Worm (Caenorhabditis elegans): ENCODE data around the gene W06F12.2.

W06F12.2 gene

ce11 chrIII:13697822-13698221 is 33.7 kb downstream of the W06F12.2 start:
- TF ChIP-seq egl-43 (GFP tag; IDR thresholded peaks at IDR 0.05), result peak; percentile 40; the same call in 1 of the 2 replicates
- TF ChIP-seq nhr-10 (tag; optimal IDR thresholded peaks at IDR 0.05), result no peak
- peak; percentile 43 for TF ChIP-seq mep-1 (tag; optimal IDR thresholded peaks at IDR 0.05)
- no peak for TF ChIP-seq zip-2 (tag; optimal IDR thresholded peaks at IDR 0.05)
- TF ChIP-seq hlh-30 (tag; optimal IDR thresholded peaks at IDR 0.05; ENCODE audit: insufficient read depth), result peak; percentile 41
- TF ChIP-seq fkh-10 (GFP tag; optimal IDR thresholded peaks at IDR 0.05), result peak; percentile 8
- peak in 1 of 2 experiments; percentile 29 for TF ChIP-seq mdl-1 (tag; optimal IDR thresholded peaks at IDR 0.05)
- peak; percentile 60 for TF ChIP-seq hmg-1.1 (GFP tag; IDR thresholded peaks at IDR 0.05)
- 0 out of 2 replicates have a peak, but pooled peaks have one; percentile 11 for TF ChIP-seq ctbp-1 (GFP tag; IDR thresholded peaks at IDR 0.05)
- TF ChIP-seq rbr-2 (tag; optimal IDR thresholded peaks at IDR 0.05), result peak; percentile 5
- peak; percentile 75 for TF ChIP-seq set-16 (GFP tag; IDR thresholded peaks at IDR 0.05)
- peak in 1 of 2 experiments; percentile 2 for TF ChIP-seq daf-16 (GFP tag; optimal IDR thresholded peaks at IDR 0.05)
- TF ChIP-seq daf-16 (tag; optimal IDR thresholded peaks at IDR 0.05), result no peak
- TF ChIP-seq zip-11 (GFP tag; IDR thresholded peaks at IDR 0.05), result no peak
- TF ChIP-seq Y48G9A.11 (GFP tag; IDR thresholded peaks at IDR 0.05), result no peak

DNA sequence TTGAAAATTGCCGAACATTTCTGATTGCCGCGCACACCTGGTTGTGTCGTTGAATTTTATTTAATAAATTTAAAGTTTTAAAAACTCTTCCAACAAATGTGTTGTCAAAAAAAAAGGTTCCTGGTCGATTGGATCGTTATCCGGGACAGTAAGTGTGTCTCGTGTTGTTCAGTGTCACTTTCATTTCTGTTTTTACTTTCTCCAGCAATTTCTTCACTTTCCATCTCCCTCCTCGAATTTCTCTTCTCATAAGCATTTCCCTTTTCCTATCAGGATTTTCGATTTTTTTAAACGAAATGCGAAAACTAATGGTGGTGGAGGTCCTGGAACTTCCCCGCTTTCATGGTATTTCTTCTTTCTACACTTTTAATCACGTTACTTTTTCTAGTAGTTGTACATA is 35.9 kb downstream of the W06F12.2 start:
- no peak for TF ChIP-seq hlh-30 (tag; optimal IDR thresholded peaks at IDR 0.05; ENCODE audit: insufficient read depth)
- TF ChIP-seq aha-1 (tag), result peak; percentile 44
- TF ChIP-seq R02D3.7 (tag; optimal IDR thresholded peaks at IDR 0.05), result no peak

DNA sequence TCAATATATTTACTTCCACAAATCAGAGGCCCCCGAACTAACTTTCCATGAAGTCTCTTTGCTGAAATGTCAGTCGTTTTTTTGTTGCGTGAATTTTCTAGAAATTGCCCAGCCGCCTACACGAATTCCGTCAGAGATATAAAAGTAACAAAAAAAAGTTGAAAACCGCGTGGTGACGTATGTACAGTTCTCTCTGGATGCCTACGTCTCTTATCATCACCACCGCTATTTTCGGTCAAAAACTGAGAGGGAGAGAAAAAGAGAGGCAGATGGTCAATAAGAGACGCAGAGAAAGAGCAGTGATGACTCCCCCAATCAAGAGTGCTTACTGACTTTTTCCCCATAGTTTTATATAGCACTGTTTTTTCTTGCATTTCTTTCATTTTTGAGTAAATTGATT is 37.4 kb downstream of the W06F12.2 start:
- TF ChIP-seq ceh-82 (tag; optimal IDR thresholded peaks at IDR 0.05) (no peak), unc-39 (tag; optimal IDR thresholded peaks at IDR 0.05) (no peak), lin-29 (GFP tag; IDR thresholded peaks at IDR 0.05) (no peak), lir-3 (tag; optimal IDR thresholded peaks at IDR 0.05) (no peak), T26A8.4 (GFP tag; IDR thresholded peaks at IDR 0.05) (0 out of 2 replicates have a peak, but pooled peaks have one; percentile 31), ces-1 (GFP tag; optimal IDR thresholded peaks at IDR 0.05) (no peak), jun-1 (tag; optimal IDR thresholded peaks at IDR 0.05) (no peak), dve-1 (tag; optimal IDR thresholded peaks at IDR 0.05; ENCODE audit: insufficient read depth) (peak; percentile 95), F37D6.2 (tag; optimal IDR thresholded peaks at IDR 0.05) (no peak), egl-43 (GFP tag; IDR thresholded peaks at IDR 0.05) (no peak), arid-1 (GFP tag; conservative IDR thresholded peaks at IDR 0.05) (no peak; the same call in 1 of the 2 replicates), ZK546.5 (tag; optimal IDR thresholded peaks at IDR 0.05) (no peak), snpc-1.2 (GFP tag; IDR thresholded peaks at IDR 0.05) (no peak), ztf-11 (tag; optimal IDR thresholded peaks at IDR 0.05) (no peak), nhr-77 (tag; optimal IDR thresholded peaks at IDR 0.05) (peak; percentile 82), cey-2 (tag; optimal IDR thresholded peaks at IDR 0.05; ENCODE audit: borderline replicate concordance, insufficient read depth) (no peak), snpc-4 (tag; optimal IDR thresholded peaks at IDR 0.05) (no peak), gei-8 (GFP tag; optimal IDR thresholded peaks at IDR 0.05) (no peak), hif-1 (tag; optimal IDR thresholded peaks at IDR 0.05) (peak in 1 of 2 experiments; percentile 9), unc-62 (GFP tag; optimal IDR thresholded peaks at IDR 0.05 in 1 of 2) (no peak), unc-62 (tag; optimal IDR thresholded peaks at IDR 0.05) (no peak), daf-16 (GFP tag; optimal IDR thresholded peaks at IDR 0.05) (no peak), daf-16 (tag; optimal IDR thresholded peaks at IDR 0.05) (peak; percentile 92), sdz-12 (GFP tag; optimal IDR thresholded peaks at IDR 0.05) (no peak), aly-2 (tag; optimal IDR thresholded peaks at IDR 0.05) (no peak), T20F7.1 (GFP tag; optimal IDR thresholded peaks at IDR 0.05) (peak; percentile 62), saeg-2 (GFP tag; IDR thresholded peaks at IDR 0.05) (no peak), daf-8 (GFP tag; IDR thresholded peaks at IDR 0.05) (no peak), duxl-1 (tag; optimal IDR thresholded peaks at IDR 0.05; ENCODE audit: poor library complexity) (no peak), aha-1 (tag) (peak; percentile 40), daf-19 (GFP tag; conservative IDR thresholded peaks at IDR 0.05) (no peak), pqm-1 (tag; optimal IDR thresholded peaks at IDR 0.05) (peak; percentile 48), nhr-10 (tag; optimal IDR thresholded peaks at IDR 0.05) (no peak), hmg-1.1 (GFP tag; IDR thresholded peaks at IDR 0.05) (peak; percentile 35; the same call in 1 of the 2 replicates), lin-1 (GFP tag; IDR thresholded peaks at IDR 0.05) (no peak), nhr-11 (tag; optimal IDR thresholded peaks at IDR 0.05) (no peak), ceh-44 (GFP tag; IDR thresholded peaks at IDR 0.05) (no peak)

Data from whole organism, L4 larva.